Fruit fly (Drosophila melanogaster) whole organism, prepupa: ENCODE results near the gene CG17786.

ENCODE experiments used
- Blimp-1 ChIP-seq: fragments of 200-800 bp; sonication (Bioruptor generic); optimal IDR thresholded peaks from 3 replicates; lab custom pipeline; 2017; ENCODE audit warnings: missing biosample characterization, missing genetic modification characterization, mild to moderate bottlenecking, moderate library complexity, missing genetic modification reagents
- CG10631 ChIP-seq: fragments of 200-800 bp; sonication (Bioruptor generic); optimal IDR thresholded peaks from 2 replicates; lab custom pipeline; 2016; ENCODE audit warnings: missing biosample characterization, missing genetic modification characterization
- CG10669 ChIP-seq: fragments of 200-800 bp; sonication (Bioruptor generic); optimal IDR thresholded peaks from 3 replicates; lab custom pipeline; 2018; ENCODE audit warnings: missing biosample characterization, mild to moderate bottlenecking, missing genetic modification characterization, moderate library complexity
- CG11294 ChIP-seq: fragments of 200-800 bp; sonication (Bioruptor generic); IDR thresholded peaks from 2 replicates; pipeline ENCODE4 v1.3.6; 2022; ENCODE audit warnings: missing biosample characterization, missing genetic modification characterization
- CG11762 ChIP-seq: fragments of 200-800 bp; sonication (Bioruptor generic); optimal IDR thresholded peaks from 3 replicates; lab custom pipeline; 2016; ENCODE audit warnings: missing biosample characterization, missing genetic modification characterization; ENCODE audit not compliant: insufficient read depth
- CG11902 ChIP-seq: fragments of 200-800 bp; sonication (Bioruptor generic); optimal IDR thresholded peaks from 3 replicates; lab custom pipeline; 2016; ENCODE audit warnings: missing biosample characterization, missing genetic modification characterization
- CG15336 ChIP-seq: fragments of 200-800 bp; sonication (Bioruptor generic); IDR thresholded peaks from 2 replicates; pipeline ENCODE4 v1.3.6; 2022; ENCODE audit warnings: missing biosample characterization, missing genetic modification characterization
- CG1621 ChIP-seq: fragments of 200-800 bp; sonication (Bioruptor generic); optimal IDR thresholded peaks from 3 replicates; lab custom pipeline; 2018; ENCODE audit warnings: missing biosample characterization, mild to moderate bottlenecking, missing genetic modification characterization
- CG16779 ChIP-seq: fragments of 200-800 bp; sonication (Bioruptor generic); optimal IDR thresholded peaks from 3 replicates; lab custom pipeline; 2017; ENCODE audit warnings: missing biosample characterization, mild to moderate bottlenecking, missing genetic modification characterization
- CG3032 ChIP-seq: fragments of 200-800 bp; optimal IDR thresholded peaks from 2 replicates; lab custom pipeline; 2019; ENCODE audit warnings: missing biosample characterization, mild to moderate bottlenecking, missing genetic modification characterization, moderate library complexity
- CG31627 ChIP-seq: fragments of 200-800 bp; sonication (Bioruptor generic); optimal IDR thresholded peaks from 3 replicates; lab custom pipeline; 2016; ENCODE audit warnings: missing biosample characterization, missing genetic modification characterization
- CG32006 ChIP-seq: fragments of 200-800 bp; sonication (Bioruptor generic); optimal IDR thresholded peaks from 3 replicates; lab custom pipeline; 2017; ENCODE audit warnings: missing biosample characterization, mild to moderate bottlenecking, missing genetic modification characterization
- CG34406 ChIP-seq: fragments of 200-800 bp; sonication (Bioruptor generic); optimal IDR thresholded peaks from 3 replicates; lab custom pipeline; 2016; ENCODE audit warnings: missing biosample characterization, missing genetic modification characterization
- CG3919 ChIP-seq: fragments of 200-800 bp; sonication (Bioruptor generic); optimal IDR thresholded peaks from 3 replicates; lab custom pipeline; 2016; ENCODE audit warnings: missing biosample characterization, missing genetic modification characterization
- CG4318 ChIP-seq: fragments of 200-800 bp; sonication (Bioruptor generic); optimal IDR thresholded peaks from 3 replicates; lab custom pipeline; 2017; ENCODE audit warnings: missing biosample characterization, mild to moderate bottlenecking, missing genetic modification characterization
- CG6163 ChIP-seq: fragments of 200-800 bp; sonication (Bioruptor generic); IDR thresholded peaks from 3 replicates; pipeline ENCODE4 v1.3.6; 2022; ENCODE audit warnings: missing biosample characterization, missing genetic modification characterization
- CG6276 ChIP-seq: fragments of 200-800 bp; sonication (Bioruptor generic); optimal IDR thresholded peaks from 2 replicates; lab custom pipeline; 2017; ENCODE audit warnings: missing biosample characterization, mild to moderate bottlenecking, missing genetic modification characterization
- CG6792 ChIP-seq: fragments of 200-800 bp; sonication (Bioruptor generic); optimal IDR thresholded peaks from 3 replicates; lab custom pipeline; 2016; ENCODE audit warnings: missing biosample characterization, missing genetic modification characterization
- CG6808 ChIP-seq: fragments of 200-800 bp; sonication (Bioruptor generic); optimal IDR thresholded peaks from 3 replicates; lab custom pipeline; 2017; ENCODE audit warnings: missing biosample characterization, missing genetic modification characterization, mild to moderate bottlenecking, moderate library complexity, missing genetic modification reagents
- CG6854 ChIP-seq: fragments of 200-800 bp; sonication (Bioruptor generic); optimal IDR thresholded peaks from 2 replicates; lab custom pipeline; 2017; ENCODE audit warnings: missing biosample characterization, mild to moderate bottlenecking, missing genetic modification characterization
- CG8119 ChIP-seq: fragments of 200-800 bp; sonication (Bioruptor generic); IDR thresholded peaks from 3 replicates; pipeline ENCODE4 v1.3.6; 2022; ENCODE audit warnings: missing biosample characterization, missing genetic modification characterization
- CG8319 ChIP-seq: fragments of 200-800 bp; sonication (Bioruptor generic); optimal IDR thresholded peaks from 3 replicates; lab custom pipeline; 2016; ENCODE audit warnings: missing biosample characterization, missing genetic modification characterization
- CG8632 ChIP-seq: fragments of 200-800 bp; sonication (Bioruptor generic); optimal IDR thresholded peaks from 3 replicates; lab custom pipeline; 2016; ENCODE audit warnings: missing biosample characterization, missing genetic modification characterization
- CG9139 ChIP-seq: fragments of 200-800 bp; sonication (Bioruptor generic); optimal IDR thresholded peaks from 3 replicates; lab custom pipeline; 2017; ENCODE audit warnings: missing biosample characterization, mild to moderate bottlenecking, missing genetic modification characterization
- Eip75B ChIP-seq: fragments of 200-800 bp; sonication (Bioruptor generic); optimal IDR thresholded peaks from 3 replicates; lab custom pipeline; 2016; ENCODE audit warnings: missing biosample characterization, missing genetic modification characterization
- Eip78C ChIP-seq: fragments of 200-800 bp; sonication (Bioruptor generic); peaks from one replicate; lab custom pipeline; 2016; ENCODE audit warnings: missing biosample characterization, missing genetic modification characterization
- Eip93F ChIP-seq: fragments of 200-800 bp; sonication (Bioruptor generic); optimal IDR thresholded peaks from 2 replicates; lab custom pipeline; 2016; ENCODE audit warnings: missing biosample characterization, mild to moderate bottlenecking, missing genetic modification characterization
- Ets21C ChIP-seq: fragments of 200-800 bp; sonication (Bioruptor generic); optimal IDR thresholded peaks from 3 replicates; lab custom pipeline; 2016; ENCODE audit warnings: missing biosample characterization, missing genetic modification characterization
- Gug ChIP-seq: fragments of 200-800 bp; sonication (Bioruptor generic); IDR thresholded peaks from 2 replicates; pipeline ENCODE4 v1.3.6; 2022; ENCODE audit warnings: missing biosample characterization, missing genetic modification characterization
- Hr38 ChIP-seq: sonication (Bioruptor generic); optimal IDR thresholded peaks from 2 replicates; lab custom pipeline; 2016; ENCODE audit warnings: missing biosample characterization, missing genetic modification characterization
- Hr39 ChIP-seq: fragments of 200-800 bp; sonication (Bioruptor generic); optimal IDR thresholded peaks from 2 replicates; lab custom pipeline; 2016; ENCODE audit warnings: missing biosample characterization, missing genetic modification characterization
- Hr4 ChIP-seq: fragments of 200-800 bp; sonication (Bioruptor generic); optimal IDR thresholded peaks from 3 replicates; lab custom pipeline; 2016; ENCODE audit warnings: missing biosample characterization, missing genetic modification characterization
- Met ChIP-seq: fragments of 200-800 bp; sonication (Bioruptor generic); optimal IDR thresholded peaks from 3 replicates; lab custom pipeline; 2016; ENCODE audit warnings: missing biosample characterization, missing genetic modification characterization
- OdsH ChIP-seq: fragments of 200-800 bp; sonication (Bioruptor generic); optimal IDR thresholded peaks from 3 replicates; lab custom pipeline; 2016; ENCODE audit warnings: missing biosample characterization, missing genetic modification characterization
- Smox ChIP-seq: fragments of 200-800 bp; sonication (Bioruptor generic); optimal IDR thresholded peaks from 3 replicates; lab custom pipeline; 2016; ENCODE audit warnings: missing biosample characterization, missing genetic modification characterization
- Sox102F ChIP-seq: fragments of 200-800 bp; sonication (Bioruptor generic); optimal IDR thresholded peaks from 2 replicates; lab custom pipeline; 2016; ENCODE audit warnings: missing biosample characterization, mild to moderate bottlenecking, missing genetic modification characterization
- Sox14 ChIP-seq: fragments of 200-800 bp; sonication (Bioruptor generic); optimal IDR thresholded peaks from 3 replicates; lab custom pipeline; 2016; ENCODE audit warnings: missing biosample characterization, missing genetic modification characterization
- achi ChIP-seq: fragments of 200-800 bp; sonication (Bioruptor generic); optimal IDR thresholded peaks from 3 replicates; lab custom pipeline; 2016; ENCODE audit warnings: missing biosample characterization, missing genetic modification characterization
- acj6 ChIP-seq: fragments of 200-800 bp; sonication (Bioruptor generic); optimal IDR thresholded peaks from 3 replicates; lab custom pipeline; 2016; ENCODE audit warnings: missing biosample characterization, missing genetic modification characterization
- cyc ChIP-seq: fragments of 200-800 bp; sonication (Bioruptor generic); optimal IDR thresholded peaks from 3 replicates; lab custom pipeline; 2016; ENCODE audit warnings: missing biosample characterization, missing genetic modification characterization
- dsx ChIP-seq: fragments of 200-800 bp; optimal IDR thresholded peaks from 3 replicates; lab custom pipeline; 2019; ENCODE audit warnings: missing biosample characterization, mild to moderate bottlenecking, missing genetic modification characterization, moderate library complexity; ENCODE audit not compliant: poor library complexity, severe bottlenecking
- esn ChIP-seq: fragments of 200-800 bp; sonication (Bioruptor generic); optimal IDR thresholded peaks from 2 replicates; lab custom pipeline; 2016; ENCODE audit warnings: missing biosample characterization, mild to moderate bottlenecking, missing genetic modification characterization, moderate library complexity
- fd59A ChIP-seq: fragments of 200-800 bp; sonication (Bioruptor generic); optimal IDR thresholded peaks from 2 replicates; lab custom pipeline; 2017; ENCODE audit warnings: missing biosample characterization, mild to moderate bottlenecking, missing genetic modification characterization, missing genetic modification reagents
- fd85E ChIP-seq: fragments of 200-800 bp; sonication (Bioruptor generic); optimal IDR thresholded peaks from 3 replicates; lab custom pipeline; 2016; ENCODE audit warnings: missing biosample characterization, missing genetic modification characterization
- fkh ChIP-seq: fragments of 200-800 bp; sonication (Bioruptor generic); optimal IDR thresholded peaks from 3 replicates; lab custom pipeline; 2017; ENCODE audit warnings: missing biosample characterization, mild to moderate bottlenecking, missing genetic modification characterization, moderate library complexity
- lz ChIP-seq: fragments of 200-800 bp; sonication (Bioruptor generic); optimal IDR thresholded peaks from 3 replicates; lab custom pipeline; 2016; ENCODE audit warnings: missing biosample characterization, missing genetic modification characterization
- net ChIP-seq: fragments of 200-800 bp; sonication (Bioruptor generic); optimal IDR thresholded peaks from 3 replicates; lab custom pipeline; 2016; ENCODE audit warnings: missing biosample characterization, missing genetic modification characterization
- salr ChIP-seq, 2 experiments: fragments of 200-800 bp; sonication (Bioruptor generic); optimal IDR thresholded peaks; 3 replicates each; lab custom pipeline; 2016 to 2018; ENCODE audit warnings: missing biosample characterization in 2 of 2, missing genetic modification characterization in 2 of 2, mild to moderate bottlenecking in 1 of 2
- spab ChIP-seq: fragments of 200-800 bp; sonication (Bioruptor generic); optimal IDR thresholded peaks from 2 replicates; lab custom pipeline; 2017; ENCODE audit warnings: missing biosample characterization, mild to moderate bottlenecking, missing genetic modification characterization, missing genetic modification reagents
- ss ChIP-seq, 2 experiments: fragments of 200-800 bp; sonication (Bioruptor generic); optimal IDR thresholded peaks; 2 replicates in 1 of 2; 3 replicates in 1 of 2; lab custom pipeline; 2017 to 2018; ENCODE audit warnings: mild to moderate bottlenecking in 2 of 2, missing biosample characterization in 2 of 2, missing genetic modification characterization in 2 of 2, moderate library complexity in 1 of 2
- svp ChIP-seq: fragments of 200-800 bp; sonication (Bioruptor generic); peaks from one replicate; lab custom pipeline; 2016; ENCODE audit warnings: missing biosample characterization, missing genetic modification characterization
- topi ChIP-seq: fragments of 200-800 bp; sonication (Bioruptor generic); optimal IDR thresholded peaks from 3 replicates; lab custom pipeline; 2016; ENCODE audit warnings: missing biosample characterization, missing genetic modification characterization
- vri ChIP-seq: fragments of 200-800 bp; sonication (Bioruptor generic); optimal IDR thresholded peaks from 3 replicates; lab custom pipeline; 2016; ENCODE audit warnings: missing biosample characterization, mild to moderate bottlenecking, missing genetic modification characterization

Gene CG17786

dm6 chr3R:24218565-24218964 is at the start of gene CG17786:
Gene CG17786 (minus strand): TSS chr3R:24218718.
- TF ChIP-seq CG32006 (GFP tag; lab: Kevin White, UChicago) (no peak), esn (peak; percentile 9), Smox (no peak), CG6276 (peak; percentile 3), Eip78C (GFP tag; lab: Kevin White, UChicago) (peak; percentile 71), Hr38 (GFP tag; lab: Kevin White, UChicago) (no peak), Hr39 (GFP tag; lab: Kevin White, UChicago) (no peak), salr (GFP tag; optimal IDR thresholded peaks at IDR 0.05; lab: Kevin White, UChicago) (no peak), Blimp-1 (GFP tag; lab: Kevin White, UChicago) (peak; percentile 92), cyc (GFP tag; lab: Kevin White, UChicago) (no peak), Gug (GFP tag; lab: Robert Waterston, UW) (no peak), CG16779 (tag; lab: Kevin White, UChicago) (no peak), OdsH (GFP tag; lab: Kevin White, UChicago) (no peak), CG8119 (GFP tag; lab: Robert Waterston, UW) (no peak; the same call in 2 of the 3 replicates), acj6 (no peak), CG9139 (GFP tag; lab: Kevin White, UChicago) (peak; percentile 12), CG6792 (no peak), CG8319 (GFP tag; lab: Kevin White, UChicago) (no peak), vri (GFP tag; lab: Kevin White, UChicago) (no peak), CG11294 (GFP tag; lab: Robert Waterston, UW) (no peak), net (GFP tag; lab: Kevin White, UChicago) (peak; percentile 37), achi (GFP tag; lab: Kevin White, UChicago) (no peak), CG8632 (GFP tag; lab: Kevin White, UChicago) (no peak), Met (no peak), Hr4 (GFP tag; lab: Kevin White, UChicago) (no peak), CG34406 (GFP tag; lab: Kevin White, UChicago) (no peak), CG10669 (GFP tag; lab: Kevin White, UChicago) (no peak), spab (GFP tag; lab: Kevin White, UChicago) (no peak), fkh (no peak), dsx (peak; percentile 31), Sox102F (GFP tag; lab: Kevin White, UChicago) (peak; percentile 62), CG6808 (GFP tag; lab: Kevin White, UChicago) (no peak), CG1621 (tag; lab: Kevin White, UChicago) (peak; percentile 62), CG11762 (GFP tag; lab: Kevin White, UChicago) (no peak), Sox14 (GFP tag; lab: Kevin White, UChicago) (no peak), ss (GFP tag; optimal IDR thresholded peaks at IDR 0.05; lab: Kevin White, UChicago) (peak; percentile 24 to 74), fd59A (GFP tag; lab: Kevin White, UChicago) (no peak), CG11902 (GFP tag; lab: Kevin White, UChicago) (no peak), CG10631 (GFP tag; lab: Kevin White, UChicago) (no peak), fd85E (GFP tag; lab: Kevin White, UChicago) (peak; percentile 47), CG6854 (GFP tag; lab: Kevin White, UChicago) (peak; percentile 88), CG4318 (no peak), Eip93F (GFP tag; lab: Kevin White, UChicago) (no peak), CG3919 (GFP tag; lab: Kevin White, UChicago) (peak; percentile 31), Eip75B (GFP tag; lab: Kevin White, UChicago) (peak; percentile 73), Ets21C (GFP tag; lab: Kevin White, UChicago) (no peak), lz (GFP tag; lab: Kevin White, UChicago) (no peak), topi (GFP tag; lab: Kevin White, UChicago) (peak; percentile 28), CG15336 (GFP tag; lab: Robert Waterston, UW) (peak; percentile 31; the same call in 1 of the 2 replicates), CG31627 (no peak), svp (no peak), CG6163 (GFP tag; lab: Robert Waterston, UW) (peak; percentile 33; the same call in 1 of the 3 replicates), CG3032 (no peak)
